Worm (Caenorhabditis elegans) whole organism, mixed stage, embryonic: ENCODE results near the gene T02H6.1.

Source experiments
- M03D4.4 ChIP-seq: sonication (generic microtip); optimal IDR thresholded peaks from 2 replicates; lab custom pipeline; 2017; ENCODE audit warnings: mild to moderate bottlenecking, missing genetic modification characterization, missing compliant biosample characterization
- bed-3 ChIP-seq: fragments of 200-800 bp; sonication (Bioruptor generic); optimal IDR thresholded peaks from 3 replicates; lab custom pipeline; 2018; ENCODE audit warnings: mild to moderate bottlenecking, missing genetic modification characterization, moderate library complexity, missing compliant biosample characterization
- blmp-1 ChIP-seq: fragments of 150-350 bp; optimal IDR thresholded peaks from 2 replicates; lab custom pipeline; 2014; ENCODE audit warnings: missing biosample characterization, missing genetic modification characterization
- ceh-39 ChIP-seq: fragments of 150-350 bp; optimal IDR thresholded peaks from 2 replicates; lab custom pipeline; 2014; ENCODE audit warnings: missing biosample characterization, missing genetic modification characterization
- ceh-43 ChIP-seq: fragments of 200-800 bp; sonication (Bioruptor generic); optimal IDR thresholded peaks from 2 replicates; lab custom pipeline; 2018; ENCODE audit warnings: mild to moderate bottlenecking, missing genetic modification characterization, moderate library complexity, missing compliant biosample characterization
- ces-1 ChIP-seq: fragments of 150-350 bp; optimal IDR thresholded peaks from 2 replicates; lab custom pipeline; 2014; ENCODE audit warnings: missing biosample characterization, missing genetic modification reagents, missing genetic modification characterization
- cnd-1 ChIP-seq: fragments of 200-800 bp; sonication (Bioruptor generic); optimal IDR thresholded peaks from 2 replicates; lab custom pipeline; 2018; ENCODE audit warnings: mild to moderate bottlenecking, missing genetic modification characterization, missing compliant biosample characterization
- drap-1 ChIP-seq: fragments of 200-800 bp; sonication (Bioruptor generic); optimal IDR thresholded peaks from 3 replicates; lab custom pipeline; 2018; ENCODE audit warnings: mild to moderate bottlenecking, missing genetic modification characterization, missing compliant biosample characterization
- elt-1 ChIP-seq: sonication (generic microtip); optimal IDR thresholded peaks from 2 replicates; lab custom pipeline; 2017; ENCODE audit warnings: missing genetic modification characterization, mild to moderate bottlenecking, missing compliant biosample characterization, antibody characterized with exemption, moderate library complexity, borderline replicate concordance; ENCODE audit not compliant: insufficient read depth
- flh-1 ChIP-seq: fragments of 200-800 bp; sonication (Bioruptor generic); optimal IDR thresholded peaks from 2 replicates; lab custom pipeline; 2018; ENCODE audit warnings: mild to moderate bottlenecking, missing genetic modification characterization, moderate library complexity, missing compliant biosample characterization
- ham-2 ChIP-seq: fragments of 200-800 bp; sonication (Bioruptor generic); optimal IDR thresholded peaks from 2 replicates; lab custom pipeline; 2018; ENCODE audit warnings: mild to moderate bottlenecking, missing genetic modification characterization, missing compliant biosample characterization
- hlh-1 ChIP-seq: fragments of 150-350 bp; optimal IDR thresholded peaks from 2 replicates; lab custom pipeline; 2014; ENCODE audit warnings: missing biosample characterization, missing genetic modification reagents, missing genetic modification characterization
- lin-13 ChIP-seq: fragments of 150-350 bp; optimal IDR thresholded peaks from 2 replicates; lab custom pipeline; 2014; ENCODE audit warnings: missing biosample characterization, missing genetic modification characterization
- lin-32 ChIP-seq: fragments of 200-800 bp; sonication (Bioruptor generic); optimal IDR thresholded peaks from 2 replicates; lab custom pipeline; 2018; ENCODE audit warnings: mild to moderate bottlenecking, missing genetic modification characterization, missing compliant biosample characterization
- lsy-2 ChIP-seq: fragments of 150-350 bp; optimal IDR thresholded peaks from 2 replicates; lab custom pipeline; 2014; ENCODE audit warnings: missing biosample characterization, missing genetic modification characterization
- mab-5 ChIP-seq: fragments of 150-350 bp; optimal IDR thresholded peaks from 2 replicates; lab custom pipeline; 2014; ENCODE audit warnings: missing biosample characterization, missing genetic modification characterization
- mep-1 ChIP-seq: fragments of 150-350 bp; optimal IDR thresholded peaks from 2 replicates; lab custom pipeline; 2017; ENCODE audit warnings: missing biosample characterization, missing genetic modification reagents, missing genetic modification characterization, inconsistent platforms
- mls-2 ChIP-seq: sonication (generic microtip); optimal IDR thresholded peaks from 2 replicates; lab custom pipeline; 2016; ENCODE audit warnings: mild to moderate bottlenecking, missing genetic modification characterization, moderate library complexity, missing compliant biosample characterization
- nhr-12 ChIP-seq: fragments of 150-350 bp; optimal IDR thresholded peaks from 2 replicates; lab custom pipeline; 2014; ENCODE audit warnings: missing biosample characterization, missing genetic modification characterization
- nhr-2 ChIP-seq: fragments of 150-350 bp; optimal IDR thresholded peaks from 2 replicates; lab custom pipeline; 2014; ENCODE audit warnings: missing biosample characterization, missing genetic modification characterization
- nhr-237 ChIP-seq: fragments of 150-350 bp; optimal IDR thresholded peaks from 2 replicates; lab custom pipeline; 2014; ENCODE audit warnings: missing biosample characterization, missing genetic modification characterization
- nhr-28 ChIP-seq: fragments of 150-350 bp; optimal IDR thresholded peaks from 2 replicates; lab custom pipeline; 2014; ENCODE audit warnings: missing biosample characterization, missing genetic modification characterization
- nhr-76 ChIP-seq: sonication (generic microtip); optimal IDR thresholded peaks from 2 replicates; lab custom pipeline; 2017; ENCODE audit warnings: missing biosample characterization, missing genetic modification characterization
- pha-4 ChIP-seq: fragments of 150-350 bp; optimal IDR thresholded peaks from 2 replicates; lab custom pipeline; 2018; ENCODE audit warnings: missing biosample characterization, missing genetic modification reagents, missing genetic modification characterization
- sem-2 ChIP-seq: fragments of 200-800 bp; sonication (Bioruptor generic); optimal IDR thresholded peaks from 2 replicates; lab custom pipeline; 2018; ENCODE audit warnings: mild to moderate bottlenecking, missing genetic modification characterization, missing compliant biosample characterization
- snpc-4 ChIP-seq: fragments of 150-350 bp; optimal IDR thresholded peaks from 2 replicates; lab custom pipeline; 2014; ENCODE audit warnings: missing biosample characterization, missing genetic modification characterization
- sptf-1 ChIP-seq: sonication (generic microtip); optimal IDR thresholded peaks from 2 replicates; lab custom pipeline; 2017; ENCODE audit warnings: mild to moderate bottlenecking, missing genetic modification characterization, moderate library complexity, missing compliant biosample characterization
- tbx-8 ChIP-seq: fragments of 200-800 bp; sonication (Bioruptor generic); optimal IDR thresholded peaks from 2 replicates; lab custom pipeline; 2018; ENCODE audit warnings: mild to moderate bottlenecking, missing genetic modification characterization, moderate library complexity, missing compliant biosample characterization
- unc-120 ChIP-seq: sonication (generic microtip); optimal IDR thresholded peaks from 2 replicates; lab custom pipeline; 2017; ENCODE audit warnings: missing genetic modification characterization, missing compliant biosample characterization; ENCODE audit not compliant: poor library complexity, severe bottlenecking
- unc-39 ChIP-seq: fragments of 150-350 bp; optimal IDR thresholded peaks from 2 replicates; lab custom pipeline; 2014; ENCODE audit warnings: missing biosample characterization, missing genetic modification characterization
- unc-62 ChIP-seq: fragments of 150-350 bp; optimal IDR thresholded peaks from 2 replicates; lab custom pipeline; 2014; ENCODE audit warnings: missing biosample characterization, missing genetic modification reagents, missing genetic modification characterization
- zip-8 ChIP-seq: fragments of 150-350 bp; optimal IDR thresholded peaks from 2 replicates; lab custom pipeline; 2014; ENCODE audit warnings: missing biosample characterization, missing genetic modification characterization
- ztf-11 ChIP-seq: fragments of 150-350 bp; optimal IDR thresholded peaks from 2 replicates; lab custom pipeline; 2014; ENCODE audit warnings: missing biosample characterization, missing genetic modification characterization

Gene T02H6.1

ce11 chrII:729931-730330 is 20.8 kb downstream of the T02H6.1 start:
- TF ChIP-seq lin-32 (no peak), bed-3 (GFP tag; lab: Kevin White, UChicago) (no peak), ceh-43 (no peak), drap-1 (GFP tag; lab: Kevin White, UChicago) (no peak), nhr-2 (tag; lab: Kevin White, UChicago) (no peak), mep-1 (tag; lab: Kevin White, UChicago) (no peak), unc-120 (no peak), lsy-2 (peak; percentile 23), nhr-237 (tag; lab: Kevin White, UChicago) (no peak), nhr-76 (tag; lab: Kevin White, UChicago) (no peak), sptf-1 (tag; lab: Kevin White, UChicago) (peak; percentile 11)

- peak; percentile 30 for TF ChIP-seq lin-13
- TF ChIP-seq lsy-2 = peak; percentile 72
- no peak for TF ChIP-seq unc-120
Measured at ce11 chrII:732393-732792, 23.2 kb downstream of the T02H6.1 start.

- no peak for TF ChIP-seq M03D4.4 (tag; lab: Kevin White, UChicago)
- TF ChIP-seq tbx-8 = no peak
- no peak for TF ChIP-seq nhr-12 (tag; lab: Kevin White, UChicago)
- no peak for TF ChIP-seq nhr-28 (tag; lab: Kevin White, UChicago)
- TF ChIP-seq ces-1 (GFP tag; lab: Kevin White, UChicago) = no peak
- no peak for TF ChIP-seq nhr-2 (tag; lab: Kevin White, UChicago)
- no peak for TF ChIP-seq lin-13
- no peak for TF ChIP-seq mep-1 (tag; lab: Kevin White, UChicago)
- no peak for TF ChIP-seq unc-39
- TF ChIP-seq mls-2 = no peak
- no peak for TF ChIP-seq snpc-4
Measured at ce11 chrII:740808-741207, 31.6 kb downstream of the T02H6.1 start, which contains the start of gene fbxc-48. TSS of gene fbxc-48 (minus strand) at chrII:740908.

- TF ChIP-seq nhr-76 (tag; lab: Kevin White, UChicago) (no peak), lin-32 (no peak), blmp-1 (no peak), ceh-43 (no peak), ces-1 (GFP tag; lab: Kevin White, UChicago) (no peak), elt-1 (tag; lab: Kevin White, UChicago) (no peak), nhr-12 (tag; lab: Kevin White, UChicago) (no peak), ztf-11 (tag; lab: Kevin White, UChicago) (no peak), ceh-39 (no peak)
Measured at ce11 chrII:750155-750554, 41.0 kb downstream of the T02H6.1 start, which contains the start of gene snt-6. TSS of gene snt-6 (minus strand) at chrII:750212.

ce11 chrII:751850-752249 is 42.7 kb downstream of the T02H6.1 start:
- TF ChIP-seq nhr-2 (tag; lab: Kevin White, UChicago) = no peak
- no peak for TF ChIP-seq mab-5 (tag; lab: Kevin White, UChicago)
- no peak for TF ChIP-seq ham-2 (GFP tag; lab: Kevin White, UChicago)
- TF ChIP-seq unc-39 = no peak
- no peak for TF ChIP-seq unc-62 (GFP tag; lab: Kevin White, UChicago)
- no peak for TF ChIP-seq ceh-39
- no peak for TF ChIP-seq ztf-11 (tag; lab: Kevin White, UChicago)
- no peak for TF ChIP-seq nhr-28 (tag; lab: Kevin White, UChicago)
- TF ChIP-seq mls-2 = no peak
- no peak for TF ChIP-seq lin-13
- no peak for TF ChIP-seq mep-1 (tag; lab: Kevin White, UChicago)
- TF ChIP-seq bed-3 (GFP tag; lab: Kevin White, UChicago) = no peak
- TF ChIP-seq sem-2 (GFP tag; lab: Kevin White, UChicago) = no peak
- no peak for TF ChIP-seq flh-1 (GFP tag; lab: Kevin White, UChicago)
- no peak for TF ChIP-seq hlh-1
- no peak for TF ChIP-seq nhr-237 (tag; lab: Kevin White, UChicago)

- TF ChIP-seq pha-4 (tag; lab: Kevin White, UChicago) (no peak), hlh-1 (no peak), nhr-2 (tag; lab: Kevin White, UChicago) (no peak), mls-2 (no peak), tbx-8 (no peak), elt-1 (tag; lab: Kevin White, UChicago) (no peak), unc-62 (GFP tag; lab: Kevin White, UChicago) (no peak), lsy-2 (no peak), mab-5 (tag; lab: Kevin White, UChicago) (no peak), nhr-12 (tag; lab: Kevin White, UChicago) (no peak), ces-1 (GFP tag; lab: Kevin White, UChicago) (no peak), flh-1 (GFP tag; lab: Kevin White, UChicago) (no peak), cnd-1 (tag; lab: Kevin White, UChicago) (no peak), unc-39 (no peak), zip-8 (tag; lab: Kevin White, UChicago) (no peak), drap-1 (GFP tag; lab: Kevin White, UChicago) (no peak), bed-3 (GFP tag; lab: Kevin White, UChicago) (no peak), ceh-39 (no peak)
Measured at ce11 chrII:753469-753868, 44.3 kb downstream of the T02H6.1 start.
